Fruit fly (Drosophila melanogaster) whole organism, pupa: ENCODE data around the gene CG34297.

Experiments used
- CG10348 ChIP-seq: fragments of 200-800 bp; sonication (Bioruptor generic); IDR thresholded peaks from 2 replicates; pipeline ENCODE4 v1.3.6; 2022; ENCODE audit warnings: missing biosample characterization, missing genetic modification characterization
- CG12605 ChIP-seq: fragments of 200-800 bp; sonication (Bioruptor generic); IDR thresholded peaks from 2 replicates; pipeline ENCODE4 v1.3.6; 2022; ENCODE audit warnings: missing biosample characterization, missing genetic modification characterization
- CG13204 ChIP-seq: fragments of 200-800 bp; sonication (Bioruptor generic); optimal IDR thresholded peaks from 2 replicates; lab custom pipeline; 2018; ENCODE audit warnings: missing biosample characterization, mild to moderate bottlenecking, missing genetic modification characterization, moderate library complexity
- CG14655 ChIP-seq: fragments of 200-800 bp; sonication (Bioruptor generic); optimal IDR thresholded peaks from 3 replicates; lab custom pipeline; 2017; ENCODE audit warnings: mild to moderate bottlenecking, missing biosample characterization, missing genetic modification reagents, missing genetic modification characterization
- CG15710 ChIP-seq: fragments of 200-800 bp; sonication (Bioruptor generic); optimal IDR thresholded peaks from 2 replicates; lab custom pipeline; 2018; ENCODE audit warnings: missing biosample characterization, mild to moderate bottlenecking, missing genetic modification characterization, moderate library complexity
- CG17806 ChIP-seq: fragments of 200-800 bp; sonication (Bioruptor generic); optimal IDR thresholded peaks from 2 replicates; lab custom pipeline; 2018; ENCODE audit warnings: missing biosample characterization, mild to moderate bottlenecking, missing genetic modification characterization, moderate library complexity
- CG32121 ChIP-seq: fragments of 200-800 bp; sonication (Bioruptor generic); IDR thresholded peaks from 2 replicates; pipeline ENCODE4 v1.3.6; 2022; ENCODE audit warnings: missing biosample characterization, missing genetic modification characterization
- CG34367 ChIP-seq: fragments of 200-800 bp; sonication (Bioruptor generic); optimal IDR thresholded peaks from 2 replicates; lab custom pipeline; 2018; ENCODE audit warnings: missing biosample characterization, mild to moderate bottlenecking, missing genetic modification characterization
- CG4496 ChIP-seq: fragments of 200-800 bp; sonication (Bioruptor generic); IDR thresholded peaks from 3 replicates; pipeline ENCODE4 v1.3.6; 2022; ENCODE audit warnings: missing biosample characterization, missing genetic modification characterization
- CG8159 ChIP-seq: fragments of 200-800 bp; sonication (Bioruptor generic); optimal IDR thresholded peaks from 3 replicates; lab custom pipeline; 2018; ENCODE audit warnings: missing biosample characterization, mild to moderate bottlenecking, missing genetic modification characterization, moderate library complexity
- CG8301 ChIP-seq: fragments of 200-800 bp; sonication (Bioruptor generic); optimal IDR thresholded peaks from 2 replicates; lab custom pipeline; 2018; ENCODE audit warnings: missing biosample characterization, mild to moderate bottlenecking, missing genetic modification characterization
- CG9948 ChIP-seq: fragments of 200-800 bp; sonication (Bioruptor generic); optimal IDR thresholded peaks from 2 replicates; lab custom pipeline; 2018; ENCODE audit warnings: missing biosample characterization, mild to moderate bottlenecking, missing genetic modification characterization, moderate library complexity
- D1 ChIP-seq: fragments of 200-800 bp; sonication (Bioruptor generic); optimal IDR thresholded peaks from 2 replicates; lab custom pipeline; 2018; ENCODE audit warnings: missing biosample characterization, mild to moderate bottlenecking, missing genetic modification characterization, moderate library complexity
- EcR ChIP-seq: fragments of 200-800 bp; sonication (Bioruptor generic); optimal IDR thresholded peaks from 3 replicates; lab custom pipeline; 2019; ENCODE audit warnings: missing biosample characterization, missing genetic modification characterization, mild to moderate bottlenecking, moderate library complexity, missing genetic modification reagents
- Ets98B ChIP-seq: fragments of 200-800 bp; sonication (Bioruptor generic); IDR thresholded peaks from 2 replicates; pipeline ENCODE4 v1.3.6; 2022; ENCODE audit warnings: missing biosample characterization, missing genetic modification characterization
- Pif1A ChIP-seq: fragments of 200-800 bp; sonication (Bioruptor generic); optimal IDR thresholded peaks from 3 replicates; lab custom pipeline; 2016; ENCODE audit warnings: missing biosample characterization, missing genetic modification characterization
- Pif1B ChIP-seq: fragments of 200-800 bp; sonication (Bioruptor generic); optimal IDR thresholded peaks from 3 replicates; lab custom pipeline; 2016; ENCODE audit warnings: missing biosample characterization, missing genetic modification characterization
- Snoo ChIP-seq: fragments of 200-800 bp; sonication (Bioruptor generic); optimal IDR thresholded peaks from 3 replicates; lab custom pipeline; 2017; ENCODE audit warnings: missing biosample characterization, mild to moderate bottlenecking, missing genetic modification characterization, inconsistent platforms
- fd96Ca ChIP-seq: fragments of 200-800 bp; sonication (Bioruptor generic); IDR thresholded peaks from 3 replicates; pipeline ENCODE4 v1.3.6; 2022; ENCODE audit warnings: missing biosample characterization, missing genetic modification characterization
- gl ChIP-seq: fragments of 200-800 bp; sonication (Bioruptor generic); optimal IDR thresholded peaks from 2 replicates; lab custom pipeline; 2018; ENCODE audit warnings: missing biosample characterization, mild to moderate bottlenecking, missing genetic modification characterization
- rn ChIP-seq: fragments of 200-800 bp; sonication (Bioruptor generic); IDR thresholded peaks from 2 replicates; pipeline ENCODE4 v1.3.6; 2022; ENCODE audit warnings: missing biosample characterization, missing genetic modification characterization

The CG34297 gene

DNA sequence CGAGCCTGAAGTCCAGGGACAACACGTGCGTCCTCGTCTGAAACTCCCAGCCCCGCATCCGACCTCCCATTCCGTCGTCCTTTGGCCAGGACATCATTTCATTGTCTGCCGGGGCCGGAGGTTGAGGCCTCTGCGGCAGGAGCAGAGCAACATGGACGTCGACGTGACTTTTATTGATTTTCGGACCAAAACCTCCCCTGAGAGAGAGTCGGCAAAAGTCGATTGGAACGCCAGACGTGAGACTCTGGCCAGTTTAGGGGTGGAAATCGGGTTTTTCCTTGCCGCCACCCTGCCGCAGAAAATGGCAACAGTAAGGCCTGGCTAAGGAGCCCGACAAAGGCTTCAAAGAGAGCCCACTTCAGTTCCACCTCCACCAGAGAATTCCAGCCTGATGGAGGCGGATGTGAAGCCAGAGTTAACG lies 18.4 kb upstream of the CG34297 start:
- no peak for TF ChIP-seq CG13204 (GFP tag; lab: Kevin White, UChicago)
- no peak for TF ChIP-seq CG8301 (tag; lab: Kevin White, UChicago)
- no peak for TF ChIP-seq Snoo (tag; lab: Kevin White, UChicago)
- no peak for TF ChIP-seq D1 (tag; lab: Kevin White, UChicago)
- TF ChIP-seq CG10348 (GFP tag; lab: Robert Waterston, UW): no peak
- no peak for TF ChIP-seq CG15710 (tag; lab: Kevin White, UChicago)
- TF ChIP-seq fd96Ca (GFP tag; lab: Robert Waterston, UW): no peak
- no peak for TF ChIP-seq CG9948 (tag; lab: Kevin White, UChicago)
- TF ChIP-seq CG4496 (GFP tag; lab: Robert Waterston, UW): no peak
- TF ChIP-seq Pif1A (GFP tag; lab: Kevin White, UChicago): no peak

DNA sequence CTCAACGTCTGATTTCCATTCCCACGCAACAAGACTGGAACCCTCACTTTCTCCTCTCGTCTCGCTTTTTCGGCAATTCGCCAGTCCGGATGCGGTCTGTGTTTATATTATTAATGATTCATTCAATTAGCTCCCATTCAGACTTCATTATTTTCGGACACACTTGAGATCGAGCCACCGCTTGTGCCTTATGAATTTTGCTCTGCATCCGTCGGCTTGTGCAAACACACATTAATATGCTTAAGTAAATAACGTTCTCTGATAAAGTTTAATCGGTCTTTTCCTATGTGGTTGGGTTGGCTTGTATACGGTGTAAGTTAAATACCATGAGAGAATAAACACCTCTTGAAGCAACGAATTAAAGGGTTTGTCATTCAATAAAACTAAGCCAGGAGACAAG lies 17.0 kb upstream of the CG34297 start:
- TF ChIP-seq rn: no peak
- no peak for TF ChIP-seq CG34367 (tag; lab: Kevin White, UChicago)
- no peak for TF ChIP-seq CG32121
- TF ChIP-seq CG13204 (GFP tag; lab: Kevin White, UChicago): no peak
- no peak for TF ChIP-seq CG4496 (GFP tag; lab: Robert Waterston, UW)
- TF ChIP-seq Pif1B: no peak
- no peak for TF ChIP-seq fd96Ca (GFP tag; lab: Robert Waterston, UW)

DNA sequence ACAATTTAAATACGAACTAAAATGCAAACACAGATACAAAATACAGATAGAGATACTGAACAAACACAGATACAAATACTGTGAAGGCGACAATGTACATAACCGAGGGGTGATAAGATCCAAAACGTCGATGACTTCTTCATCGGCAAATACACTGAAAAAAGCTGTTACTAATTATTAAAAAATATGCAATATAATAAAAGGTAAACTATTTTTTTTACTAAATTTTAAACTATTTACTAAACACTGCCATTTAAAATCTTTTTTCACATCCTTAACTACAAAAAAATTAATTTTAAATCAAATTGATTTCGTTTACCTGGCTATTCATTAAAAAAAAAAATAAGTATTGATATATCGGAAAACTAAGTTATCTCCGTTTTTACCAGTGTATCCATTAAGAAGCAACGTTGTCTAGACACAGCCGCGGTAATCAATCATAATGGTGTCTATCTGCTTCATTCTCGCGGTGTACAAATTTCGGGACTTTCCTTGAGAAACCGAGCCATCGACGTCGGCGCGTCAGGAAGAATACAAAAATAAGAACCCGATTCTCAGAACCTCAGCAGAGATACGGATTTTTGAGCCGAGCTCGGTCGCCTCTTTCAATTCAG lies 15.1 kb upstream of the CG34297 start:
- TF ChIP-seq CG8301 (tag; lab: Kevin White, UChicago) (peak; percentile 67), CG4496 (GFP tag; lab: Robert Waterston, UW) (no peak), CG15710 (tag; lab: Kevin White, UChicago) (peak; percentile 83), CG13204 (GFP tag; lab: Kevin White, UChicago) (no peak), gl (tag; lab: Kevin White, UChicago) (peak; percentile 26), Pif1B (no peak), CG34367 (tag; lab: Kevin White, UChicago) (peak; percentile 64), D1 (tag; lab: Kevin White, UChicago) (peak; percentile 23), Pif1A (GFP tag; lab: Kevin White, UChicago) (peak; percentile 9), CG14655 (GFP tag; lab: Kevin White, UChicago) (peak; percentile 77), fd96Ca (GFP tag; lab: Robert Waterston, UW) (no peak), Snoo (tag; lab: Kevin White, UChicago) (peak; percentile 77), CG9948 (tag; lab: Kevin White, UChicago) (peak; percentile 82), CG8159 (tag; lab: Kevin White, UChicago) (peak; percentile 88), CG17806 (peak; percentile 70), Ets98B (GFP tag; lab: Robert Waterston, UW) (no peak), EcR (peak; percentile 76), CG32121 (peak; percentile 35; the same call in 1 of the 2 replicates), CG12605 (no peak)

DNA sequence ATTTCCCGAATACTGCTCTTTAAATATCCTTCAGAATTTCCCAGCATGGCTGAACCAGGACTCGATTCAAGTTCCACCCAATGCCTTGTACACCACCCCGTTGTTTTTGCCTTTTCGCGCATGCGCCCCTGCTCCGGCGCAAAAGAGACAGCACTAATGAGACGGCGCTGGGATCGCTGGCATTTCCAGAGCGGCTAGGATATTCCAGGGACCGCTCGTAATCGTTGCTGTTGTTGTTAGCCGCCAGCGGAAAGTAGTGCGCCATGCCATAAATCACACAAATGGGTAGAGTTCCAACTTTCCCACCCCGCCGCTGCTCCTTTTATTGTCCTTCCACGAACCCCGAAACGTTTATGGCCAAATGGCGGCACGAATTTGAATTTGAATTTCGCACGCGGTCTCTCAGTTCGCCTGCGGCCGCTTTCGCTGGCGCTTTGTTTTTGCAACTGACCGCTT lies 14.4 kb upstream of the CG34297 start, which contains the start of gene Ama:
Gene Ama, plus strand, starts transcription at position 406 of the 456 bp plus-strand sequence.
- TF ChIP-seq Ets98B (GFP tag; lab: Robert Waterston, UW): no peak
- no peak for TF ChIP-seq CG13204 (GFP tag; lab: Kevin White, UChicago)
- TF ChIP-seq CG8159 (tag; lab: Kevin White, UChicago): no peak
- TF ChIP-seq CG32121: no peak
- TF ChIP-seq CG9948 (tag; lab: Kevin White, UChicago): no peak
- TF ChIP-seq CG17806: no peak
- no peak for TF ChIP-seq CG4496 (GFP tag; lab: Robert Waterston, UW)
- TF ChIP-seq Pif1A (GFP tag; lab: Kevin White, UChicago): no peak
- TF ChIP-seq D1 (tag; lab: Kevin White, UChicago): no peak
- no peak for TF ChIP-seq fd96Ca (GFP tag; lab: Robert Waterston, UW)
- TF ChIP-seq CG12605: no peak
- TF ChIP-seq Pif1B: no peak
- TF ChIP-seq CG34367 (tag; lab: Kevin White, UChicago): no peak
- TF ChIP-seq rn: no peak
- no peak for TF ChIP-seq CG10348 (GFP tag; lab: Robert Waterston, UW)
- TF ChIP-seq CG15710 (tag; lab: Kevin White, UChicago): no peak
- TF ChIP-seq Snoo (tag; lab: Kevin White, UChicago): no peak
- TF ChIP-seq gl (tag; lab: Kevin White, UChicago): no peak

DNA sequence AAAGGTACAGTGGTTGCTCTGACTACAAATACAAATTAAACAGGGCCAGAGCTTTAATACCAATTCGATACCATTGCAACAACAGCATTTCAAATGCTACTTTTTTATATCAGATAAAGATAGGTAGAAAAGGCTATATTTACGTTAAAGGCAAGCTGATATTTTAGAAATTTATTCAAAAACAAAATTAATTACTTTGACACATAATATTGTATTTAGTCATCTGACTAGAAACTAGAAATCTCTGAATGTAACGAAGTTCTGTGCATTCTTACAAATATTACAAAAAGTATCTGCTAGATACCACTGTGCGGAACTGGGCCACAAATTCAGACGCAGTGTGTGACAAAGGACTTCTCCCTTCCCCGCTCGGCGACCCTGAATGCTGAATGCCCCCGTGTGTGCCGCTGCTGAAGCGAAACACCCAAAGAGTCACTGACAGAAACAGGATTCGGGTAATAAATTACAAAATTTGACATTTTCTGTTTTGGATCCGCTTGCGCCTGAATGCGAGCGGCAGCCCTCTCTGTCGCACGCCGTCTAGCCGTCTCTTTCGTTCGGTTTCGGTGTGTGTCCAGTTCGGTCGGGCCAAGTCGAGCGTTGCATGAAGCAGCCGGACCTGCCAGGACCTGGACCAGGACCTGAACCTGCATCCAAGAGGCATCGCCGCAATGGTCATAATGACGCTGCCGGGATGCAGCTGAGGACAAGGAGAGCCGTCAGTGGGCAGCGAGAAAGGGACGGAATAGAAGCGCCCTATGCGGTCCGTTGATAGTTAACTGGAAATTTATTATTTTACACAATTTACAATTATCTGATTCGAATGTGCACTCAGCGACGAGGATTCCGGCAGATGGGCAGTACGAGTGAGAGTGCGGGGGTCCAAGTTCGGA lies 13.2 kb upstream of the CG34297 start:
- TF ChIP-seq CG8301 (tag; lab: Kevin White, UChicago) (no peak), CG8159 (tag; lab: Kevin White, UChicago) (peak; percentile 65), Pif1A (GFP tag; lab: Kevin White, UChicago) (no peak), Pif1B (no peak), CG34367 (tag; lab: Kevin White, UChicago) (peak; percentile 16), CG15710 (tag; lab: Kevin White, UChicago) (peak; percentile 59), CG9948 (tag; lab: Kevin White, UChicago) (peak; percentile 32), CG17806 (peak; percentile 45), rn (no peak), Snoo (tag; lab: Kevin White, UChicago) (peak; percentile 18), CG32121 (no peak)
